Fruit fly (Drosophila melanogaster): ENCODE data around the gene Aps.

The Aps gene

DNA sequence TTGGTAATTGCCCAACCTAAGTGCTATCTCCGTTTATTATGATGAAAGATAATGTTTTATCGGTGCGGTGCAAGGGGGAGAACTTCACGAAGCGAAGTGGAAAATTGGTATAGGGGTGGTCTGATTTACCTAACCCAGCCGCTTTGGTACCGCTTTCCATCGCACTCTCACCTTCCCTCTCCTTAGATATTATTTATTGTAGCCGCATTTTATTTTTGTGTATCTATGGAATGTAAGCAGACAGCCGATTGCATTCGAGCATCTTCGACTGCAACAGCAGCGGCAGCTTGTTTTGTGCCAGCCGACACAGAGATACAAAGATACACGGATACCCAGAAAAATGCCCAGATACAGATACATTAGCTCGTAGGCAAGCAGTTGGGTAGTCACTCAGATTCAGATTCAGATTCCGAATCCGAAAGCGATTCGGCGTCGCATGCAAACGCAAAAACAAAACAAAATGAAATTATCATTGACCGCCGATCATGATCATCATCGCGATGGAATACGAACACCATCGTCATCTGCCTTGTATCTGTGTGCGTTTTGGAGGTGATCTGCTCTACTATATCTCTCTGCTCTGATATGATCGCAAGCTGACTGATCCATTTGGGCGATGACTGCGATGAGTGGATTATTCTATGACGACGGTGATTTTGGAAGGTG lies 50.1 kb downstream of the Aps start:
- TF ChIP-seq CG32121 (GFP tag; IDR thresholded peaks at IDR 0.05) (0 out of 2 replicates have a peak, but pooled peaks have one; percentile 29), gl (tag; optimal IDR thresholded peaks at IDR 0.05) (no peak), CG14655 (GFP tag; optimal IDR thresholded peaks at IDR 0.05) (no peak)

DNA sequence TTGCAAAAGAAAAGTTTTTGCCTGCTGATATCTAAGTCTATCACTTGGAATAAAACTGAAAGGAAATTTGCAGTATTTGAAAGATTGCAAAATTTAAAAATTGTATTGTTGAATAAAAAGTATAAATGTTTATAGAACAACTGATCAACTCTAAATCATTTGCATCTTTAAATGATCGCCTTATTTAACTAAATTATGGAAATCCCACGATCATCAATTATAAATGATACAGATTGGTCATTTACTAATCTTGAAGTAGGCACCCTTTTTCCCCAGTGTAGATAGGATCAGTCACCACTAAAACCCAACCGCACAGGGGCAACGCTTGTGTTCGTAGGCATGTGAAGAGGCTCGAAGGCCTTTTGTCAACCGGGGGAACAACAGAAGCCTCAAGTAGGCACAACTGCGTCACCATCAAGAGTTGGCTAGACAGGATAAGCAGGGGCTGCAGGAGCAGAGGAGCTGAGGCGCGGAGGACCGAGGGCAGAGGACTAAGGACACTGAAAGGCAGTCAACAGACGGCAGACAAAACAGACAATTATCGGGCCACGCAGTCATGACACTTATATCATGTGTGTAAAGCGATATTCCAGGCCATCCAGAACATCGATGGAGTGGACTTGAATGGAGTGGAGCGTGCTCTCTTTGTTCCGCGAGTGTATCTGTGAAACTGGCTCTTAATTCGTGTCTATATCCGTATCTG lies 51.0 kb downstream of the Aps start:
- TF ChIP-seq CG8159 (tag; optimal IDR thresholded peaks at IDR 0.05), result peak; percentile 68
- TF ChIP-seq CG4496 (GFP tag; IDR thresholded peaks at IDR 0.05), result 0 out of 3 replicates have a peak, but pooled peaks have one; percentile 11
- TF ChIP-seq rn (GFP tag; IDR thresholded peaks at IDR 0.05), result no peak
- TF ChIP-seq CG17806 (tag; optimal IDR thresholded peaks at IDR 0.05), result peak; percentile 59
- peak; percentile 40 for TF ChIP-seq CG34367 (tag; optimal IDR thresholded peaks at IDR 0.05)
- peak; percentile 4 for TF ChIP-seq CG8301 (tag; optimal IDR thresholded peaks at IDR 0.05)
- no peak for TF ChIP-seq CG32121 (GFP tag; IDR thresholded peaks at IDR 0.05)
- peak; percentile 68 for TF ChIP-seq CG15710 (tag; optimal IDR thresholded peaks at IDR 0.05)
- TF ChIP-seq Pif1A (GFP tag; optimal IDR thresholded peaks at IDR 0.05), result peak; percentile 38
- TF ChIP-seq EcR (GFP tag; optimal IDR thresholded peaks at IDR 0.05), result peak; percentile 52
- peak; percentile 40 for TF ChIP-seq D1 (tag; optimal IDR thresholded peaks at IDR 0.05)
- TF ChIP-seq Pif1B (GFP tag; optimal IDR thresholded peaks at IDR 0.05), result peak; percentile 17
- no peak for TF ChIP-seq gl (tag; optimal IDR thresholded peaks at IDR 0.05)
- TF ChIP-seq CG10348 (GFP tag; IDR thresholded peaks at IDR 0.05), result no peak
- peak; percentile 51 for TF ChIP-seq CG9948 (tag; optimal IDR thresholded peaks at IDR 0.05)
- no peak for TF ChIP-seq Snoo (tag; optimal IDR thresholded peaks at IDR 0.05)
- peak; percentile 49 for TF ChIP-seq CG14655 (GFP tag; optimal IDR thresholded peaks at IDR 0.05)

DNA sequence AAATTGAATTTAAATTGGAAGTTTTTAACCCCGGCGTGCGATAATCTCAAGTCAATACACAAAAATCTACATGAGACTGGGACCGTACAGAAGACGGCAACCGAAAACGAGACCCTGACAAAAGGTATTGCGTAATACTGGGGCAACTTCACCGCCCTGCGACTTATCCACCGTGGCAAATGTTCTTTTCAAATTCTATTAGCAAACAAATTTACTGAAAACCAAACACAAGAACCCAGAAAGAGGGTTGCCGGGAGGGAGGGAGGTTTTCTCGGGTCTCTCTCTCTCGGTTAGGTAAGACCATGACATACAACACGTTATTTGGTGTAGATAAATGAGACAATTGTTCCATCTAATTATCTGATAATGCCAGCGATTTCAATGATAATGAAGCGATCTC lies 53.2 kb downstream of the Aps start:
- TF ChIP-seq Ets98B (GFP tag; IDR thresholded peaks at IDR 0.05) (no peak), EcR (GFP tag; optimal IDR thresholded peaks at IDR 0.05) (no peak)

Measured in whole organism, pupa.